Worm (Caenorhabditis elegans) whole organism, young adult: Measurements from ENCODE around the gene T04F3.3.

Source experiments
- B0336.3 ChIP-seq: fragments of 200-800 bp; sonication (Bioruptor generic); IDR thresholded peaks from 2 replicates; pipeline ENCODE4 v1.3.6; 2022; ENCODE audit warnings: missing genetic modification characterization, missing compliant biosample characterization
- C06A6.2 ChIP-seq: fragments of 200-800 bp; sonication (Bioruptor generic); conservative IDR thresholded peaks from 2 replicates; pipeline ENCODE4 v1.3.6; 2022; ENCODE audit warnings: missing genetic modification characterization, missing compliant biosample characterization
- F22D6.2 ChIP-seq: sonication (generic microtip); optimal IDR thresholded peaks from 2 replicates; lab custom pipeline; 2016; ENCODE audit warnings: mild to moderate bottlenecking, missing genetic modification characterization, missing compliant biosample characterization
- F37B4.10 ChIP-seq: fragments of 200-800 bp; sonication (Bioruptor generic); IDR thresholded peaks from 2 replicates; pipeline ENCODE4 v1.3.6; 2022; ENCODE audit warnings: missing genetic modification characterization, missing compliant biosample characterization
- F49E8.2 ChIP-seq: sonication (generic microtip); optimal IDR thresholded peaks from 3 replicates; lab custom pipeline; 2017; ENCODE audit warnings: missing genetic modification characterization, mild to moderate bottlenecking, missing compliant biosample characterization, antibody characterized with exemption, moderate library complexity; ENCODE audit not compliant: insufficient read depth
- F52B5.7 ChIP-seq: sonication (generic microtip); optimal IDR thresholded peaks from 2 replicates; lab custom pipeline; 2016; ENCODE audit warnings: mild to moderate bottlenecking, missing genetic modification characterization, missing compliant biosample characterization
- F55B11.4 ChIP-seq: sonication (generic microtip); optimal IDR thresholded peaks from 2 replicates; lab custom pipeline; 2016; ENCODE audit warnings: missing compliant biosample characterization, missing genetic modification characterization, borderline replicate concordance; ENCODE audit not compliant: insufficient read depth
- K11D2.4 ChIP-seq: fragments of 200-800 bp; sonication (Bioruptor generic); IDR thresholded peaks from 2 replicates; pipeline ENCODE4 v1.3.6; 2022; ENCODE audit warnings: missing genetic modification reagents, missing genetic modification characterization, missing compliant biosample characterization
- Y53G8AR.9 ChIP-seq: fragments of 200-800 bp; sonication (Bioruptor generic); conservative IDR thresholded peaks from 2 replicates; pipeline ENCODE4 v1.3.6; 2022; ENCODE audit warnings: missing genetic modification reagents, missing genetic modification characterization, missing compliant biosample characterization
- aptf-2 ChIP-seq: fragments of 200-800 bp; sonication (Bioruptor generic); conservative IDR thresholded peaks from 2 replicates; pipeline ENCODE4 v1.3.6; 2022; ENCODE audit warnings: missing genetic modification reagents, missing genetic modification characterization, missing compliant biosample characterization
- aptf-3 ChIP-seq: fragments of 200-800 bp; sonication (Bioruptor generic); IDR thresholded peaks from 2 replicates; pipeline ENCODE4 v1.3.6; 2022; ENCODE audit warnings: missing genetic modification characterization, missing compliant biosample characterization
- attf-3 ChIP-seq: fragments of 200-800 bp; sonication (Bioruptor generic); conservative IDR thresholded peaks from 2 replicates; pipeline ENCODE4 v1.3.6; 2022; ENCODE audit warnings: missing genetic modification reagents, missing genetic modification characterization, missing compliant biosample characterization
- bed-1 ChIP-seq: fragments of 200-800 bp; sonication (Bioruptor generic); IDR thresholded peaks from 2 replicates; pipeline ENCODE4 v1.3.6; 2022; ENCODE audit warnings: missing genetic modification reagents, missing genetic modification characterization, missing compliant biosample characterization
- cebp-1 ChIP-seq, 2 experiments: fragments of 200-800 bp in 1 of 2; sonication (Bioruptor generic) in 1 of 2; sonication (generic microtip) in 1 of 2; IDR thresholded peaks in 1 of 2; optimal IDR thresholded peaks in 1 of 2; 2 replicates each; pipeline versions ENCODE4 v1.3.6 to Lab custom; 2017 to 2022; ENCODE audit warnings: missing compliant biosample characterization in 2 of 2, missing genetic modification characterization in 2 of 2, mild to moderate bottlenecking in 1 of 2, missing genetic modification reagents in 1 of 2, moderate library complexity in 1 of 2
- ceh-79 ChIP-seq: sonication (generic microtip); optimal IDR thresholded peaks from 2 replicates; lab custom pipeline; 2017; ENCODE audit warnings: mild to moderate bottlenecking, missing genetic modification characterization, missing compliant biosample characterization
- chd-7 ChIP-seq: sonication (generic microtip); optimal IDR thresholded peaks from 2 replicates; lab custom pipeline; 2016; ENCODE audit warnings: mild to moderate bottlenecking, missing genetic modification characterization, moderate library complexity, missing compliant biosample characterization
- die-1 ChIP-seq: sonication (generic microtip); optimal IDR thresholded peaks from 2 replicates; lab custom pipeline; 2016; ENCODE audit warnings: missing genotype, mild to moderate bottlenecking, missing genetic modification characterization, missing compliant biosample characterization
- dpff-1 ChIP-seq: sonication (generic microtip); optimal IDR thresholded peaks from 2 replicates; lab custom pipeline; 2017; ENCODE audit warnings: mild to moderate bottlenecking, missing genetic modification characterization, missing compliant biosample characterization
- egl-44 ChIP-seq: fragments of 200-800 bp; sonication (Bioruptor generic); IDR thresholded peaks from 2 replicates; pipeline ENCODE4 v1.3.6; 2022; ENCODE audit warnings: missing genetic modification reagents, missing genetic modification characterization, missing compliant biosample characterization
- ekl-4 ChIP-seq: fragments of 200-800 bp; sonication (Bioruptor generic); IDR thresholded peaks from 2 replicates; pipeline ENCODE4 v1.3.6; 2022; ENCODE audit warnings: missing genetic modification reagents, missing genetic modification characterization, missing compliant biosample characterization
- fkh-3 ChIP-seq: sonication (generic microtip); optimal IDR thresholded peaks from 2 replicates; lab custom pipeline; 2016; ENCODE audit warnings: mild to moderate bottlenecking, missing genetic modification characterization, missing compliant biosample characterization
- hlh-26 ChIP-seq: fragments of 200-800 bp; sonication (Bioruptor generic); conservative IDR thresholded peaks from 2 replicates; pipeline ENCODE4 v1.3.6; 2022; ENCODE audit warnings: missing genetic modification reagents, missing genetic modification characterization, missing compliant biosample characterization
- lin-40 ChIP-seq: sonication (generic microtip); optimal IDR thresholded peaks from 2 replicates; lab custom pipeline; 2016; ENCODE audit warnings: missing genetic modification characterization, mild to moderate bottlenecking, missing compliant biosample characterization, missing genotype, missing genetic modification reagents
- madf-3 ChIP-seq: fragments of 200-800 bp; sonication (Bioruptor generic); IDR thresholded peaks from 2 replicates; pipeline ENCODE4 v1.3.6; 2022; ENCODE audit warnings: missing genetic modification reagents, missing genetic modification characterization, missing compliant biosample characterization
- nfya-1 ChIP-seq: sonication (generic microtip); optimal IDR thresholded peaks from 2 replicates; lab custom pipeline; 2017; ENCODE audit warnings: antibody characterized with exemption, missing compliant biosample characterization, missing genetic modification characterization, borderline replicate concordance; ENCODE audit not compliant: insufficient read depth
- nfyb-1 ChIP-seq: fragments of 200-800 bp; sonication (Bioruptor generic); IDR thresholded peaks from 2 replicates; pipeline ENCODE4 v1.3.6; 2022; ENCODE audit warnings: missing genetic modification reagents, missing genetic modification characterization, missing compliant biosample characterization
- snpc-4 ChIP-seq, 5 experiments: fragments of 150-350 bp in 1 of 5; sonication (generic microtip) in 4 of 5; optimal IDR thresholded peaks; 2 replicates each; lab custom pipeline; 2014 to 2018; ENCODE audit warnings: missing genetic modification characterization in 5 of 5, missing biosample characterization in 3 of 5, antibody characterized with exemption in 2 of 5, mild to moderate bottlenecking in 2 of 5, missing compliant biosample characterization in 2 of 5, missing genotype in 2 of 5, moderate library complexity in 2 of 5, missing genetic modification reagents in 1 of 5
- somi-1 ChIP-seq: fragments of 200-800 bp; sonication (Bioruptor generic); optimal IDR thresholded peaks from 2 replicates; lab custom pipeline; 2018; ENCODE audit warnings: mild to moderate bottlenecking, missing genetic modification characterization, missing compliant biosample characterization
- xnd-1 ChIP-seq: sonication (generic microtip); optimal IDR thresholded peaks from 2 replicates; lab custom pipeline; 2016; ENCODE audit warnings: missing genotype, missing genetic modification reagents, missing genetic modification characterization, missing compliant biosample characterization
- ztf-26 ChIP-seq: sonication (generic microtip); optimal IDR thresholded peaks from 2 replicates; lab custom pipeline; 2017; ENCODE audit warnings: missing genetic modification characterization, missing compliant biosample characterization

Gene T04F3.3

DNA sequence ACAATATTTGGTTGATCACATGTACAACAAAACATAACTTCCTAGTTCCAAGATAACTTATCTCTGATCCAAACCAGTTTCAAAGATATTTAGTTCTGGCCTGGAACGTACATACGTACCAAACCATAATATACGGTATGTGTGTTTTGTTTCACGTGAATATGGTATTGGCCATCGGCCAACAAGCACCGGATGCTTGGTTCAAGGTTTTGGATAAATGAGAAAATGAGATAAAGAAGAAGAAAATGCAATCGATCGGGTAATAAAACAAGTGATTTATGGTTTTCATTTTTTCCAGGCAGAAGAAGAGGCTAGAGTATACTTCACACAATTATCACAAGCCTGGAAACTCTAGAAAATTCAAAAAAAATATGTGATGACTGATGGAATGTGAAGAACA, 36.6 kb downstream of the T04F3.3 start:
- TF ChIP-seq lin-40 (tag; lab: Kevin White, UChicago) (no peak), attf-3 (GFP tag; lab: Robert Waterston, UW) (no peak), aptf-3 (GFP tag; lab: Robert Waterston, UW) (no peak), F49E8.2 (tag; lab: Kevin White, UChicago) (no peak), ceh-79 (tag; lab: Kevin White, UChicago) (no peak)

DNA sequence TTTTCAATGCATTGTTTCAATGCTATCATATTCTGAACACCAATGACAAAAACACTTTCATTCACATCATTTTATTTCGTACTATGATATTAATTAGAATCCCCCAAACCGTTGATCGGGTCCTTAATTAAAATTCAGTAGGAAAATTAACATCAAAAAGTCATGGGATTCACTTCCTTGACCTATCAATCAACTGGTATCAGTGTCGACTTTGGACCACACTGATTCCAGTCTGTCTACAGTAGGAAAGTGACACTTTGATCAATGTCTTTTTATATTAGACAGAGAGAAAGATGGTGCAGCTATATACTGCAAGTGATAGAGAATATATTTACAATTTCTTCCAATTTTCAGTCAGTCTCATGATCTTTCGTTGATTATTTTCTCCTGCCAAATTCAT, 37.6 kb downstream of the T04F3.3 start:
- TF ChIP-seq xnd-1 (tag; lab: Kevin White, UChicago) (no peak), nfya-1 (tag; lab: Kevin White, UChicago) (no peak), bed-1 (no peak), snpc-4 (GFP tag; optimal IDR thresholded peaks at IDR 0.05; lab: Kevin White, UChicago) (no peak), snpc-4 (tag; optimal IDR thresholded peaks at IDR 0.05; lab: Kevin White, UChicago) (no peak), C06A6.2 (GFP tag; lab: Robert Waterston, UW) (no peak), die-1 (no peak), Y53G8AR.9 (GFP tag; lab: Robert Waterston, UW) (no peak)

DNA sequence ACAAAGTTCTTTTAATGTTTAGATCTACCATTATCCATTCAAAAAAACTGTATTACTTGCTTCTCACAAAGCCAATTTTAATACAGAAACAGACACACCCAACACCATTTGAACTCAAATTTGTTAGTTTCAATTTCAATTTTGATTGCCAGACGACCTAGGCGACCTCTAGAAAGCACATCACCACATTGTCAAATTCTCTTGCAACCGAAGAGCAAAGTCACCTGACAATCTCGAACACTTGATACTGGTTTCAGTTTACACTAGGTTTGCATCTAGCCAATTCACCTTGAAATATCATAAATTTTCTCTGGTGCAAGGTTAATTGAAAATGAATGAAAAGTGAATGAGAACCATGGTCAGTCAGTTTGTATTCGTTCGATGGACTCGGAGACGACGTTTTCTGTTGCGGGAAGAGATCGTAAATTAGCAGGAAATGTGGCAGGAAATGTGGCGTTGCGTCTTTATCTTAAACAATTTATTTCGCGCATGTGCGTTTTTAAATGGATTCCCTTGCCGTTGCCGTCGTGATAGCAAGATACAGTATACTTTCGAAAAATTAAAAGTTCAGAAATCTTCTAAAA, 38.6 kb downstream of the T04F3.3 start:
- TF ChIP-seq dpff-1 (no peak), die-1 (no peak), hlh-26 (GFP tag; lab: Robert Waterston, UW) (no peak), aptf-2 (GFP tag; lab: Robert Waterston, UW) (no peak)

DNA sequence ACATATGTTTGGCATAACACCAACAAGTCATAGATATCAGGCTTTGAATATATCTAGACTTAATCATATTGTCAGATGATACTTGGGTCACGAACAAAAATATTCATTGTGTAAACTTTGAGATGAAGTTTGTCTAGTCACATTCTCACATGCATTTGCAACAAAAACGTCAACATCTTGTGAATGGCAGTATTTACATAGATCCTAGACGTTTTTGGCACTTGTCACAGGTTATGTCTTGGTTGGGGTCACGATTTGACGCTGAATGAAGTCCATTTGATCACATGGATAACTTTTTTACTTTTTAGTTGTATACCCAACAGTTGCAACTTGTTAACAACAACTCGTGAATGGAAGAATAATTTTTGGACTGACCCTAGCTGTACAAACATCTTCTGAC, 39.6 kb downstream of the T04F3.3 start:
- TF ChIP-seq F37B4.10 (GFP tag; lab: Robert Waterston, UW): no peak
- 0 out of 2 replicates have a peak, but pooled peaks have one; percentile 12 for TF ChIP-seq K11D2.4

DNA sequence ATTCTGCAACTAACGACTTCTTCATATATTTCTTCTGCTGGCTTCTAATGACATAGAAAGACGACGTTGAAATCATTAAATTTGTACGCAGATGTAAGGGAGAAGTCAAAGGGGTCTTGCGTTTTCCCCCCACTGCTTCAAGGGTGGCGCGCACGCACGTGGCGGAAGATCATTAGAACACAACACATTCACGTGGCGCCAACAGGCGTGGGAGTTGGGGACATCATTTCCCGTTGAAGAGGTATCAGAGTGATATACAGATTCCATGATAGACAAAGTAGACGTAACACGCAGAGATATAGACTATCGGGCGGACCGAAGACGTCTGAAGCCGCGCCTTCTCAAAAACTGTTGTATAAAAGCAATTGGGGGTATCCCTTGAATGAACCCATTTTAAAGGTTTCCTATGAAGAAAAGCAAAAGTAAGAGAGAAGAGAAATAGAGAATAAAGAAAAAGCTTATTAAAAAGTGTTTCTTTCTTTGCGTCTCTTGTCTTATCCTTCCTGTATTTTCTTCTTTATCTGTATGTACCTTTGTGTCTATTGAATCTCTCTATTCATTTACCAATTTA, 40.6 kb downstream of the T04F3.3 start:
- peak; percentile 86 for TF ChIP-seq die-1
- TF ChIP-seq C06A6.2 (GFP tag; lab: Robert Waterston, UW): peak; percentile 51; the same call in 1 of the 2 replicates
- TF ChIP-seq F55B11.4: no peak
- no peak for TF ChIP-seq cebp-1 (GFP tag; IDR thresholded peaks at IDR 0.05; lab: Robert Waterston, UW)
- peak; percentile 3 for TF ChIP-seq cebp-1 (tag; optimal IDR thresholded peaks at IDR 0.05; lab: Kevin White, UChicago)
- no peak for TF ChIP-seq fkh-3 (tag; lab: Kevin White, UChicago)
- TF ChIP-seq nfyb-1 (GFP tag; lab: Robert Waterston, UW): peak; percentile 70; the same call in 1 of the 2 replicates
- peak; percentile 69 for TF ChIP-seq somi-1
- peak; percentile 91 for TF ChIP-seq ztf-26
- TF ChIP-seq F22D6.2 (tag; lab: Kevin White, UChicago): peak; percentile 81
- TF ChIP-seq madf-3 (GFP tag; lab: Robert Waterston, UW): 0 out of 2 replicates have a peak, but pooled peaks have one; percentile 19
- TF ChIP-seq lin-40 (tag; lab: Kevin White, UChicago): peak; percentile 80
- TF ChIP-seq egl-44 (GFP tag; lab: Robert Waterston, UW): peak; percentile 18; the same call in 1 of the 2 replicates
- TF ChIP-seq ekl-4 (GFP tag; lab: Robert Waterston, UW): no peak
- peak; percentile 66 for TF ChIP-seq chd-7 (tag; lab: Kevin White, UChicago)
- TF ChIP-seq F52B5.7: no peak
- TF ChIP-seq B0336.3 (GFP tag; lab: Robert Waterston, UW): no peak
